Worm (Caenorhabditis elegans) whole organism, L4/young adult: ENCODE measurements around the gene srd-17.

Experiments
- W03F9.2 ChIP-seq: fragments of 150-350 bp; optimal IDR thresholded peaks from 2 replicates; lab custom pipeline; 2014; ENCODE audit warnings: missing biosample characterization, missing genetic modification characterization
- dao-5 ChIP-seq: sonication (generic microtip); optimal IDR thresholded peaks from 2 replicates; lab custom pipeline; 2016; ENCODE audit warnings: missing genotype, missing genetic modification characterization, moderate library complexity, missing compliant biosample characterization
- him-1 ChIP-seq: sonication (generic microtip); optimal IDR thresholded peaks from 2 replicates; lab custom pipeline; 2016; ENCODE audit warnings: missing genotype, missing genetic modification reagents, missing genetic modification characterization, missing compliant biosample characterization

- TF ChIP-seq him-1 (tag; lab: Kevin White, UChicago) = no peak
- no peak for TF ChIP-seq dao-5 (tag; lab: Kevin White, UChicago)
- TF ChIP-seq W03F9.2 (tag; lab: Kevin White, UChicago) = no peak
These were observed 51.5 kb downstream of the srd-17 start, which contains the start of gene cpz-2 for ce11 chrV:13380980-13381379.
